Fruit fly (Drosophila melanogaster) whole organism: Measurements from ENCODE around the gene Ir25a.

Source experiments
- CG8478 ChIP-seq: fragments of >200 bp; optimal IDR thresholded peaks from 2 replicates; lab custom pipeline; 2018; ENCODE audit warnings: inconsistent platforms
- Dll ChIP-seq: fragments of >200 bp; optimal IDR thresholded peaks from 2 replicates; lab custom pipeline; 2017
- EcR ChIP-seq, 2 experiments: fragments of >200 bp; optimal IDR thresholded peaks; 2 replicates each; lab custom pipeline; 2017; ENCODE audit warnings: missing biosample characterization in 2 of 2, missing genetic modification characterization in 2 of 2, missing genetic modification reagents in 2 of 2
- pan ChIP-seq: fragments of >200 bp; optimal IDR thresholded peaks from 2 replicates; lab custom pipeline; 2017
- psq ChIP-seq: fragments of >200 bp; optimal IDR thresholded peaks from 2 replicates; lab custom pipeline; 2017
- usp ChIP-seq: fragments of >200 bp; optimal IDR thresholded peaks from 2 replicates; lab custom pipeline; 2017; ENCODE audit warnings: missing biosample characterization, missing genetic modification characterization, mixed read lengths

Gene Ir25a

DNA sequence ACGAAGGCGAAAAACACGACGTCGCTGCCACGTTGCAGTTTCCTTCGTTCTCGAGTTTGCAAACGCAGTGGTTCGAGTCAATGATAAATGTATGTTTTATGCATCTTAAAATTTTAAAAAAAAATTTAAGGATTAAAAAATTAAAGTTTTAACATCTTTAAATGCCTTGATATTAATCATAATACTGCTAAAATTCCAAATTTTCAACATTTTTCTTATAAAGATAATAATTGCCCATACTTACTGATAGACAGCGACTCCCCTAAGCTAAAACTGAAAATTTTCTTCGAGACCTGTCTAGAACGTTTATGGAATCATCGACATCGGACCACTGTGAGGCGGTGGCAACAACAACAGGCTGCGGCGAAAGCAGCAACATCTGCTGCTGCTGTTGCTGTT, 13.8 kb downstream of the Ir25a start:
- TF ChIP-seq EcR (GFP tag; optimal IDR thresholded peaks at IDR 0.05; lab: Kevin White, UChicago) (no peak), CG8478 (lab: Kevin White, UChicago) (no peak), pan (no peak), psq (no peak), usp (no peak), Dll (no peak)

DNA sequence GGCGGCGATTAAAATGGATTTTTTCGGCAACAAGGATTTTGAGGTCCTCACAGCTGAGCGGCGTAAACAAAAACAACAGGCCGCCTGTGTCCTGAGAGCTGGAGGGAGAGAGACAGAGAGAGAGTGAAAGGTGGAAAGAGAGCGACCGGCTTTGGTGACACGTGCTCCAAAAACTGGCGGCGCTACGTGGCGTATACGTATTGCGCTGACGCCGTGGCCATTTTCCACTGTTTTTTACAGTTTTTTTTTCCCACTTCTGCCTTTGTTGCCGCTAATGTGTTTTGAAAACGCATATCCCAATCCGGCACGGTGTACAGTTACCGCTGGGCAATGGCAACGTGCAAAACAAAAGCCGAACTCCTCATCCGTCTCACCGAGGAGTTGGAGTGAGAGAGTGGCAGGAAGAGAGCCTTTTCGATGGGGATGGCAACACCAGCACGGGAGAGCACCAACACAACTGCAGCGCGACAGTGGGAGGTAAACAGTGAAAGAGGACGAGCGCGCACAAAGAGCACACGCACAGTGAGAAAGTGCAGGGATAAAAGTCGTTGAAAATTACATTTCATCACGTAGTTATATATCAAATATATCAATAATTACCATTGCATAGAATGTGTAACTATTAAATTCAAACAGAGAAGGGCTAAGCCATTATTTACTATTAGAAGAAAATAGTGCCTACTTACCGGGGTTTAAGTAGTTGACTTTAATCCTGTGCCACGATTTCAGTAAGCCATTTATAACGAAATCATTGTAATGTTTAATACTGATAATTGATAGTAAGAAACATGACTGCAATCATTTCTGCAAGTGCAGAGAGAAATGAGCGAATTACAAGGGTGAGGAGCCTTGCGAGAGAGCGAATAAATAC, 14.4 kb downstream of the Ir25a start:
- TF ChIP-seq psq (no peak), CG8478 (lab: Kevin White, UChicago) (no peak), usp (no peak), pan (no peak), EcR (GFP tag; optimal IDR thresholded peaks at IDR 0.05; lab: Kevin White, UChicago) (no peak), Dll (peak; percentile 18)

- TF ChIP-seq Dll (no peak), pan (no peak)
These were observed 15.1 kb downstream of the Ir25a start for dm6 chr2L:4819995-4820394.

DNA sequence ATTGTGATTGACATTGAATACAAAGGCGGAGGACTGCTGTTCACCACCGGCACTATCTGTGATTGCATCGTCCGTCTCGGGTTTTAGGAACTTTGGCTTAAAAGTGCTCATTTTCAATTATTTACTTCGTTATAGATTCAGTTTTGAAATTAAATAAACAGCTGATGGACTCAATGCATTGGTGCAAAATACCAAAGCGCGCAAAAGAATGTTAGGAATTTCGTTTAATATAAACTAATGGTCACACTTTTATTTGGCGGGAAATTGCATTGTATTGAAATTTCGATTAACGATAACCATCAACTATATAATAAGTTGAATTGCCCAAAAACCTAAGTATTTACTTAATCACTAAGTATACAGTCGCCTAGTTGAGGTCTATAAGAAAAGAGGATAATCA, 17.0 kb downstream of the Ir25a start, which contains the start of gene CG3225:
TSS of gene CG3225 (minus strand) at position 190 of the 400 bp plus-strand sequence.
- TF ChIP-seq EcR (GFP tag; optimal IDR thresholded peaks at IDR 0.05; lab: Kevin White, UChicago) (no peak), psq (no peak), CG8478 (lab: Kevin White, UChicago) (no peak), pan (no peak), Dll (no peak), usp (no peak)

DNA sequence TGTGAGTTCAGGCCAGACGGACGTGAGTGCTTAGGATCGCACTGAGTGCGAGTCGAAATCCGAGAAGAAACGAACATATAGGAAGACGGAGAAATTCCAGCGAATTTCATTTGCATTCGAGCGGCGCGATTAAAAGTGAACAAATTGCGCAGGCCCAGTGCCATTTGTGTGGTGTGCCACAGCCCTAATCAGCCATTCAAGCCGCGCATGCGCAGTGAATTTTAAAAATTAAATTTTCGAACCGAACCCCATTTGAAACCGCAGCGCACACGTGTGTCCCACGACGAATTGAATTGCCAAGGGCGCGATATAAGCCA, 22.1 kb downstream of the Ir25a start:
- TF ChIP-seq psq (no peak), pan (no peak)

DNA sequence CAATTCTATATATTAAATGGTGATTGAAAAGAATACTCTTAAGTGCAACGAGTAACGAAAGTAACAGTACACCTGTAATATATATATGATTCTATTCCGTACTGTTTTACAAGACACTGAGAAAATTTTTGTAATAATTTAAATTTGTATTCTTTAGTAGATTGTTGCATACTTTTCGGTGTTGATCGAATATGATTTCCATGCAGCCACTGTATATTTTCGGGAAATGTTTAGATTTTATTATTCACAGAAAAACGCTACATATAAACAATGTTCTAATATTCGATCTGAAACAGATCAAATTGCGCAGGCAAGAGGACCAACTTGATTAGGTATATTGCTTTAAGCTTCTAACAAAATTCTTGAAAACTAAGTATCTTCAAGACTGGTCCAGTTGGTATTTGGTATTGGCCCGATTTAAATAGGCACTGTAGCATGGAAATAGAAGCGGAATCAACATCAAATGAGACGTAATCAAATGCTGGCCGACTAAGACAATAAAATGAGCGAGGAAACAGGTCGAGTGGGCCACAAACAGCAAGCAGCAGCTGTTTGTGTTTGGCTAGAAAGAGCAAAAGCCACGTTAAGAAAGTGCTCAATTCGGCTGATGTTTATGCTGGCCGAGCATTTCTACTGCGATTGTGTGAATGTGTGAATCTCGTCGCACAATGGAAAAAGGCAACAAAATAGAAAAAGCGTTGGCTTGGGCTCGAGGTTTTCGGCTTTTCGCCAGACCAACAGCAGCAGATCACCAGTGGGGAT, 22.7 kb downstream of the Ir25a start, which contains the start of gene CG15629:
TSS of gene CG15629 (plus strand) at position 749 of the 762 bp plus-strand sequence.
- TF ChIP-seq CG8478 (lab: Kevin White, UChicago), result no peak
- TF ChIP-seq pan, result no peak
- no peak for TF ChIP-seq usp
- TF ChIP-seq EcR (GFP tag; optimal IDR thresholded peaks at IDR 0.05; lab: Kevin White, UChicago), result no peak
- TF ChIP-seq Dll, result no peak
- no peak for TF ChIP-seq psq

DNA sequence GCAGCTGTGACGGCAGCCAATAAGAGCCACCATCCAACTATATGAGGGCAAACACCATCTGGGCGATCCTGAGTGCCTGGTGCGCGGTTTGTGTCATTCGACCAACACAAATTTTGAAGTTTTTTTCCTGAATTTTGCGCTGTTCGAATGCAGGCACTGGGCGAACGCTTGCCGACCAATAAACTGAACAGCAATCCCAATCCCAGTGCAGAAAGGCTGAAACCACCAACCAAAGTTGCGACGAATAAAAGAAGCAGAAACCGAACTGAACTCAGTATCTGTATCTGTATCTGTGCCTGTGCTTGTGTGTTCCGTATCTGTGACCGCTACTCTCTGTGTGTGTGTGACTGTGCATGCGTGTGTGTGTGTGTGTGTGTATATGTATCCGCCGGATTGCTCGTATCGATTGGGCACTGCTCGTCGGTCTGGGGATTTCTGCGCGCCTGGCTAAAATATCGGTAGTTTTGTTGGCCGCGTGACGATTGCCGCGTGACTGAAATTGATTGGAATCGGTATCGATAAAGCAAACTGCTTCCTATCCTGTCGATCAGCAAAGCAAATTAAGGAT, 23.5 kb downstream of the Ir25a start:
- TF ChIP-seq Dll, result no peak
- peak; percentile 89 for TF ChIP-seq CG8478 (lab: Kevin White, UChicago)
- peak in 1 of 2 experiments; percentile 46 for TF ChIP-seq EcR (GFP tag; optimal IDR thresholded peaks at IDR 0.05; lab: Kevin White, UChicago)

DNA sequence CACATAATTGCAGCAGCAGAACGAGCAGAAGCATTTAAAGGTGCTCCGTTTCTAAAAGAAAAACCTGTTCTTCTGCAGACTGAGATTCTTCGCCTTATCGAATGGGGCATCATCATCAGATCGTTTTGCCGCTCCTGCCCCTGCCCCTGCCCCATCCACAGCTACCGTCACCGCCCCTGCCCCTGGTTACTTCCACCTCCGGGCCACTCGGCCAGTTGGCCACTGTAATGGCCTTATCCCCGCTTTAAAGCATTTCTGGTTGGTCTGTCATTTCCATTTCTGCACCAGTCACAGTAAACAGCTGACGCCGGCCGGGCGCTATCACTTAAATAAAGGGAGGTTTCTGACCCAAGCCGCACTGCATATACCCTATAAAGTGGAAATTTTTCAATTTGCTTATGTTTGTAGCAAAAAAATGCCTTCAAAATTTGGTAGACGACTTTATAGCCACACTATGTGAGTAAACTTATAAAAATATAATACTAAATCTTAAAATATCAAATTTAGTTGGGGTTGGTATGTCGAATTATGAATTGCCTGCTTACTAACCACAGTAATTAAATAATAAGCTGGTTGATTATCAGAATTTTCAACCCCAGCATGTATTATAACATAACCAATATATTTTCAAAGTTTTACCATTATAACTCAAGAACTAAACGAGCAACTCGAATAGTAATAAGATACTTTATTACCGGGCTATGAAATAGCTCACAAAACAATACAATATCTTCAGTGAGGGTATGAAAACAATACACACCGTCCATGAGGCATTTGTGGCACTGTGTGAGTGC, 24.2 kb downstream of the Ir25a start:
- TF ChIP-seq usp, result no peak
- TF ChIP-seq Dll, result peak; percentile 58
- TF ChIP-seq pan, result no peak
- peak in 1 of 2 experiments; percentile 28 for TF ChIP-seq EcR (GFP tag; optimal IDR thresholded peaks at IDR 0.05; lab: Kevin White, UChicago)
- no peak for TF ChIP-seq CG8478 (lab: Kevin White, UChicago)
- TF ChIP-seq psq, result no peak

DNA sequence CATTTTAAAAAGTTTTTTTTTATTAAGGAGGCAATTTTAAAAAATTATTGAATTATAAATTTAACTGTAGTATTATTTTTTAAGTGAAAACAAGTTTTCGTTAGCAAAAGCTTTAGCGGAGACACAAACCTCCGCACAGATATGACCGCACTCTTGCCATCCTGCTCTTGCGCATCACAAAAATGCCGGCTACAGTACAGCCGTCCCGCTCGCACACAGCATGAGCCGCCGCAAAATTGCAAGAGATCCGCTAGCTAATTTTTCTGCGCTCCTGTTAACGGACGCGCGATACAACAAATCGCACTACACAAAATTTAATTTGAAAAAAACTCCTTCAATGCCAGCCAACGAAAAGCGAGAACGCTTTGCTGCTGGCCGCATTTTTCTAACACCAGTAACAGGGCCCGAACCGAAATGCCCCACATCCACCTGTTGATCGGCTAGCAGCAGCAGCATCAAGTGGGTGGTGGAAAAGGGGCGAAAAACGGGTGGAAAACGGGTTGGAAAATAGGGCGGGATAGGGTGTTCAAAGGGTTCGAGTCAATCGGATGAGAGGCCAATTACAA, 25.0 kb downstream of the Ir25a start:
- TF ChIP-seq EcR (GFP tag; optimal IDR thresholded peaks at IDR 0.05; lab: Kevin White, UChicago), result no peak
- TF ChIP-seq psq, result no peak
- peak; percentile 79 for TF ChIP-seq CG8478 (lab: Kevin White, UChicago)

dm6 chr2L:4807953-4808604, 27.0 kb downstream of the Ir25a start:
- TF ChIP-seq pan (no peak), Dll (no peak), EcR (GFP tag; optimal IDR thresholded peaks at IDR 0.05; lab: Kevin White, UChicago) (no peak), CG8478 (lab: Kevin White, UChicago) (no peak), usp (no peak), psq (no peak)

dm6 chr2L:4806109-4806508, 29.0 kb downstream of the Ir25a start:
- no peak for TF ChIP-seq psq
- no peak for TF ChIP-seq Dll
- no peak for TF ChIP-seq CG8478 (lab: Kevin White, UChicago)
- TF ChIP-seq pan, result no peak
- TF ChIP-seq usp, result no peak
- no peak for TF ChIP-seq EcR (GFP tag; optimal IDR thresholded peaks at IDR 0.05; lab: Kevin White, UChicago)

- no peak for TF ChIP-seq usp
- no peak for TF ChIP-seq pan
These were observed 33.3 kb downstream of the Ir25a start, which contains the start of gene slf for dm6 chr2L:4801705-4802216. Gene slf, minus strand, starts transcription at chr2L:4801923.
